Worm (Caenorhabditis elegans) whole organism, L4 larva: ENCODE measurements around the gene F07D3.3.

Source experiments
- F26F4.8 ChIP-seq: fragments of 200-800 bp; sonication (Bioruptor generic); conservative IDR thresholded peaks from 2 replicates; pipeline ENCODE4 v1.3.6; 2022; ENCODE audit warnings: missing genetic modification characterization, missing compliant biosample characterization
- F49E8.2 ChIP-seq: sonication (generic microtip); optimal IDR thresholded peaks from 2 replicates; lab custom pipeline; 2016; ENCODE audit warnings: missing compliant biosample characterization, mild to moderate bottlenecking, missing genetic modification characterization, borderline replicate concordance
- aly-2 ChIP-seq: sonication (generic microtip); optimal IDR thresholded peaks from 2 replicates; lab custom pipeline; 2018; ENCODE audit warnings: missing biosample characterization, missing genetic modification characterization
- arid-1 ChIP-seq: fragments of 200-800 bp; sonication (Bioruptor generic); conservative IDR thresholded peaks from 2 replicates; pipeline ENCODE4 v1.3.6; 2022; ENCODE audit warnings: missing genetic modification reagents, missing genetic modification characterization, missing compliant biosample characterization
- attf-4 ChIP-seq: sonication (generic microtip); optimal IDR thresholded peaks from 3 replicates; lab custom pipeline; 2017; ENCODE audit warnings: missing biosample characterization, missing genetic modification characterization
- ces-1 ChIP-seq: fragments of 150-350 bp; sonication (generic microtip); optimal IDR thresholded peaks from 4 replicates; lab custom pipeline; 2014; ENCODE audit warnings: missing biosample characterization, missing genetic modification reagents, missing genetic modification characterization
- daf-12 ChIP-seq: fragments of 150-350 bp; optimal IDR thresholded peaks from 2 replicates; lab custom pipeline; 2014; ENCODE audit warnings: missing biosample characterization, missing genetic modification reagents, missing genetic modification characterization
- dve-1 ChIP-seq: sonication (generic microtip); optimal IDR thresholded peaks from 2 replicates; lab custom pipeline; 2017; ENCODE audit warnings: antibody characterized with exemption, mild to moderate bottlenecking, missing genetic modification characterization, missing compliant biosample characterization; ENCODE audit not compliant: insufficient read depth
- lin-15B ChIP-seq: fragments of 150-350 bp; sonication (generic microtip); optimal IDR thresholded peaks from 3 replicates; lab custom pipeline; 2014; ENCODE audit warnings: missing biosample characterization, missing genetic modification characterization
- mdl-1 ChIP-seq, 2 experiments: fragments of 150-350 bp in 1 of 2; sonication (generic microtip) in 1 of 2; optimal IDR thresholded peaks; 2 replicates each; lab custom pipeline; 2014 to 2017; ENCODE audit warnings: missing biosample characterization in 2 of 2, missing genetic modification characterization in 2 of 2
- nhr-237 ChIP-seq: sonication (generic microtip); optimal IDR thresholded peaks from 2 replicates; lab custom pipeline; 2017; ENCODE audit warnings: missing biosample characterization, missing genetic modification characterization
- nhr-41 ChIP-seq: fragments of 200-800 bp; sonication (Bioruptor generic); IDR thresholded peaks from 2 replicates; pipeline ENCODE4 v1.3.6; 2022; ENCODE audit warnings: missing genetic modification reagents, missing genetic modification characterization, missing compliant biosample characterization
- pha-4 ChIP-seq, 2 experiments: fragments of 150-350 bp in 1 of 2; fragments of 200-800 bp in 1 of 2; sonication (Bioruptor generic) in 1 of 2; IDR thresholded peaks in 1 of 2; optimal IDR thresholded peaks in 1 of 2; 2 replicates each; pipeline versions ENCODE4 v1.3.6 to Lab custom; 2014 to 2022; ENCODE audit warnings: missing genetic modification characterization in 2 of 2, missing genetic modification reagents in 2 of 2, missing biosample characterization in 1 of 2, missing compliant biosample characterization in 1 of 2
- unc-62 ChIP-seq, 3 experiments: fragments of 150-350 bp in 1 of 3; sonication (generic microtip); optimal IDR thresholded peaks in 2 of 3; peaks in 1 of 3; 1 replicate in 1 of 3; 2 replicates in 2 of 3; lab custom pipeline; 2014 to 2017; ENCODE audit warnings: missing biosample characterization in 3 of 3, missing genetic modification characterization in 3 of 3, missing genetic modification reagents in 3 of 3, missing genotype in 1 of 3

ce11 chrV:9477863-9478262, 15.4 kb upstream of the F07D3.3 start, which contains the start of gene nas-3:
- TF ChIP-seq ces-1 (no peak), dve-1 (no peak), lin-15B (no peak), pha-4 (GFP tag; IDR thresholded peaks at IDR 0.05; lab: Robert Waterston, UW) (no peak), pha-4 (tag; optimal IDR thresholded peaks at IDR 0.05; lab: Kevin White, UChicago) (no peak), arid-1 (GFP tag; lab: Robert Waterston, UW) (no peak), F26F4.8 (GFP tag; lab: Robert Waterston, UW) (no peak), aly-2 (no peak), nhr-237 (tag; lab: Kevin White, UChicago) (no peak), nhr-41 (no peak), unc-62 (GFP tag; optimal IDR thresholded peaks at IDR 0.05 in 1 of 2; lab: Kevin White, UChicago) (peak in 1 of 2 experiments; percentile 46), unc-62 (tag; optimal IDR thresholded peaks at IDR 0.05; lab: Kevin White, UChicago) (no peak), F49E8.2 (tag; lab: Kevin White, UChicago) (no peak), attf-4 (tag; lab: Kevin White, UChicago) (no peak), daf-12 (tag; lab: Kevin White, UChicago) (no peak), mdl-1 (tag; optimal IDR thresholded peaks at IDR 0.05; lab: Kevin White, UChicago) (no peak)
